Fruit fly (Drosophila melanogaster): ENCODE data around the gene aus.

Gene aus

dm6 chr3R:21336797-21337244 lies 12.6 kb downstream of the aus start:
- TF ChIP-seq CG9139 (GFP tag; optimal IDR thresholded peaks at IDR 0.05) = peak; percentile 34
- no peak for TF ChIP-seq Hr38 (GFP tag; optimal IDR thresholded peaks at IDR 0.05)
- peak; percentile 77 for TF ChIP-seq fd59A (GFP tag; optimal IDR thresholded peaks at IDR 0.05)
- TF ChIP-seq CG8119 (GFP tag; IDR thresholded peaks at IDR 0.05) = peak; percentile 80
- peak; percentile 51 for TF ChIP-seq fd85E (GFP tag; optimal IDR thresholded peaks at IDR 0.05)
- peak; percentile 53 for TF ChIP-seq Lpt (GFP tag; optimal IDR thresholded peaks at IDR 0.05)
- peak; percentile 51; the same call in 1 of the 3 replicates for TF ChIP-seq CG6163 (GFP tag; IDR thresholded peaks at IDR 0.05)
- peak; percentile 55 for TF ChIP-seq CG7368 (GFP tag; optimal IDR thresholded peaks at IDR 0.05)
- TF ChIP-seq Sox102F (GFP tag; optimal IDR thresholded peaks at IDR 0.05) = peak; percentile 77
- peak; percentile 82 for TF ChIP-seq OdsH (GFP tag; optimal IDR thresholded peaks at IDR 0.05)
- peak; percentile 54 for TF ChIP-seq dsx (GFP tag; optimal IDR thresholded peaks at IDR 0.05; ENCODE audit: poor library complexity, severe bottlenecking)
- peak; percentile 65 for TF ChIP-seq Eip93F (GFP tag; optimal IDR thresholded peaks at IDR 0.05)
- TF ChIP-seq CG16779 (tag; optimal IDR thresholded peaks at IDR 0.05) = peak; percentile 46
- TF ChIP-seq CG6792 (GFP tag; optimal IDR thresholded peaks at IDR 0.05) = peak; percentile 76
- peak; percentile 73 for TF ChIP-seq CG34406 (GFP tag; optimal IDR thresholded peaks at IDR 0.05)
- peak; percentile 74 for TF ChIP-seq CG8632 (GFP tag; optimal IDR thresholded peaks at IDR 0.05)
- TF ChIP-seq CG32006 (GFP tag; optimal IDR thresholded peaks at IDR 0.05) = peak; percentile 93
- TF ChIP-seq CG31627 (GFP tag; optimal IDR thresholded peaks at IDR 0.05) = peak; percentile 82
- peak; percentile 92 for TF ChIP-seq esn (GFP tag; optimal IDR thresholded peaks at IDR 0.05)
- TF ChIP-seq Ets21C (GFP tag; optimal IDR thresholded peaks at IDR 0.05) = peak; percentile 69
- TF ChIP-seq Met (GFP tag; optimal IDR thresholded peaks at IDR 0.05) = peak; percentile 86
- TF ChIP-seq CG11294 (GFP tag; IDR thresholded peaks at IDR 0.05) = no peak
- peak; percentile 73 for TF ChIP-seq CG8319 (GFP tag; optimal IDR thresholded peaks at IDR 0.05)
- TF ChIP-seq CG4318 (GFP tag; optimal IDR thresholded peaks at IDR 0.05) = peak; percentile 78
- TF ChIP-seq CG1621 (tag; optimal IDR thresholded peaks at IDR 0.05) = peak; percentile 41
- TF ChIP-seq spab (GFP tag; optimal IDR thresholded peaks at IDR 0.05) = peak; percentile 71
- TF ChIP-seq achi (GFP tag; optimal IDR thresholded peaks at IDR 0.05) = peak; percentile 82
- TF ChIP-seq pdm3 (GFP tag; optimal IDR thresholded peaks at IDR 0.05) = peak; percentile 71
- peak; percentile 72 for TF ChIP-seq CG6276 (GFP tag; optimal IDR thresholded peaks at IDR 0.05)
- peak; percentile 83 for TF ChIP-seq CG6808 (GFP tag; optimal IDR thresholded peaks at IDR 0.05)
- TF ChIP-seq ss (GFP tag; optimal IDR thresholded peaks at IDR 0.05) = peak; percentile 69 to 79
- TF ChIP-seq acj6 (GFP tag; optimal IDR thresholded peaks at IDR 0.05) = peak; percentile 82
- TF ChIP-seq lz (GFP tag; optimal IDR thresholded peaks at IDR 0.05) = peak; percentile 82
- TF ChIP-seq Gug (GFP tag; IDR thresholded peaks at IDR 0.05) = peak; percentile 50
- peak; percentile 83 for TF ChIP-seq Sox14 (GFP tag; optimal IDR thresholded peaks at IDR 0.05)
- TF ChIP-seq CG3032 (tag; optimal IDR thresholded peaks at IDR 0.05) = peak; percentile 72
- peak; percentile 54 for TF ChIP-seq vri (GFP tag; optimal IDR thresholded peaks at IDR 0.05)
- TF ChIP-seq Smox (GFP tag; optimal IDR thresholded peaks at IDR 0.05) = peak; percentile 82
- peak; percentile 72 for TF ChIP-seq CG10669 (GFP tag; optimal IDR thresholded peaks at IDR 0.05)
- peak; percentile 64; the same call in 1 of the 2 replicates for TF ChIP-seq CG15336 (GFP tag; IDR thresholded peaks at IDR 0.05)
- no peak for TF ChIP-seq svp (GFP tag)
- TF ChIP-seq salr (GFP tag; optimal IDR thresholded peaks at IDR 0.05) = peak in 1 of 2 experiments; percentile 89
- peak; percentile 86 for TF ChIP-seq Hr4 (GFP tag; optimal IDR thresholded peaks at IDR 0.05)
- TF ChIP-seq net (GFP tag; optimal IDR thresholded peaks at IDR 0.05) = peak; percentile 67
- TF ChIP-seq Eip75B (GFP tag; optimal IDR thresholded peaks at IDR 0.05) = peak; percentile 75
- TF ChIP-seq fkh (GFP tag; optimal IDR thresholded peaks at IDR 0.05) = no peak
- peak; percentile 96 for TF ChIP-seq Eip78C (GFP tag)
- TF ChIP-seq topi (GFP tag; optimal IDR thresholded peaks at IDR 0.05) = peak; percentile 88
- TF ChIP-seq Blimp-1 (GFP tag; optimal IDR thresholded peaks at IDR 0.05) = peak; percentile 71
- TF ChIP-seq Hr39 (GFP tag; optimal IDR thresholded peaks at IDR 0.05) = peak; percentile 80
- peak; percentile 82 for TF ChIP-seq CG3919 (GFP tag; optimal IDR thresholded peaks at IDR 0.05)
- TF ChIP-seq CG11762 (GFP tag; optimal IDR thresholded peaks at IDR 0.05; ENCODE audit: insufficient read depth) = peak; percentile 62

All from whole organism, prepupa.